Worm (Caenorhabditis elegans): ENCODE results near the gene srh-16.

ce11 chrV:12300166-12300565, 8.5 kb downstream of the srh-16 start:
- TF ChIP-seq unc-62 (GFP tag; optimal IDR thresholded peaks at IDR 0.05) (no peak), pag-3 (tag; optimal IDR thresholded peaks at IDR 0.05; ENCODE audit: borderline replicate concordance, insufficient read depth) (no peak), elt-3 (tag; optimal IDR thresholded peaks at IDR 0.05) (peak in 3 of 6 experiments; percentile 83 to 92 (median 89)), ceh-88 (GFP tag; IDR thresholded peaks at IDR 0.05) (no peak), egl-27 (tag; optimal IDR thresholded peaks at IDR 0.05) (peak; percentile 47 to 54), nhr-77 (tag; optimal IDR thresholded peaks at IDR 0.05) (peak; percentile 64)

Measured in whole organism, L1 larva.